Fruit fly (Drosophila melanogaster): ENCODE measurements around the gene baz.

DNA sequence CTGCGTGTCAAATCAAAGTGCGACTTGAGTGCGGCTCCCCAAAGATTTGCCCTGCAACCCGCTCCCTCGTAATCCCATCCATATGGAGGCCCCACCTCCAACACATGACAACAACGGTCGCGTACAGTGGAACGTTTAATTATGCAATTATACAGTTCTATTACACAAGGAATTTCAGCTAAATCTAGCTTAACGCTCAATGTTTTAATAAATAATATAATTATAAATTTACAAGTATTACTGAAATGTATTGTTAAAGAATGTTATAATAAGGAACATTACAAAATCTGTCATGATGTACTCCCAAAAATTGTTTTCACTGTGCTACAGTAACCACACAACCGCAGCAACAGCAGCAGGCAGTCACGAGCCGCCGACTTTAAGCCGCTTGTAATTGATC, 14.3 kb downstream of the baz start:
- TF ChIP-seq CTCF (optimal IDR thresholded peaks at IDR 0.05), result no peak
- no peak for TF ChIP-seq CG8478 (optimal IDR thresholded peaks at IDR 0.05)
